Worm (Caenorhabditis elegans) whole organism, L4 larva: ENCODE measurements around the gene hlh-6.

Experiments used
- D1046.2 ChIP-seq: fragments of 200-800 bp; sonication (Bioruptor generic); IDR thresholded peaks from 2 replicates; pipeline ENCODE4 v1.3.6; 2022; ENCODE audit warnings: missing genetic modification characterization, missing compliant biosample characterization
- F26F4.8 ChIP-seq: fragments of 200-800 bp; sonication (Bioruptor generic); conservative IDR thresholded peaks from 2 replicates; pipeline ENCODE4 v1.3.6; 2022; ENCODE audit warnings: missing genetic modification characterization, missing compliant biosample characterization
- F44E2.7 ChIP-seq: fragments of 200-800 bp; sonication (Bioruptor generic); IDR thresholded peaks from 2 replicates; pipeline ENCODE4 v2.1.2; 2022; ENCODE audit warnings: missing genetic modification characterization, missing compliant biosample characterization
- F49E8.2 ChIP-seq: sonication (generic microtip); optimal IDR thresholded peaks from 2 replicates; lab custom pipeline; 2016; ENCODE audit warnings: missing compliant biosample characterization, mild to moderate bottlenecking, missing genetic modification characterization, borderline replicate concordance
- T20F7.1 ChIP-seq: fragments of 200-800 bp; sonication (Bioruptor generic); optimal IDR thresholded peaks from 2 replicates; lab custom pipeline; 2018; ENCODE audit warnings: mild to moderate bottlenecking, missing genetic modification characterization, missing compliant biosample characterization
- T26A8.4 ChIP-seq: fragments of 200-800 bp; sonication (Bioruptor generic); IDR thresholded peaks from 2 replicates; pipeline ENCODE4 v1.3.6; 2022; ENCODE audit warnings: missing genetic modification characterization, missing compliant biosample characterization
- Y105C5A.15 ChIP-seq: fragments of 200-800 bp; sonication (Bioruptor generic); IDR thresholded peaks from 2 replicates; pipeline ENCODE4 v1.3.6; 2022; ENCODE audit warnings: missing genetic modification characterization, missing compliant biosample characterization
- ZK546.5 ChIP-seq, 2 experiments: sonication (generic microtip); optimal IDR thresholded peaks; 2 replicates each; lab custom pipeline; 2017; ENCODE audit warnings: missing biosample characterization in 2 of 2, missing genetic modification characterization in 2 of 2
- aha-1 ChIP-seq: fragments of 150-350 bp; peaks from one replicate; lab custom pipeline; 2014; ENCODE audit warnings: missing biosample characterization, missing genetic modification characterization
- aly-2 ChIP-seq: sonication (generic microtip); optimal IDR thresholded peaks from 2 replicates; lab custom pipeline; 2018; ENCODE audit warnings: missing biosample characterization, missing genetic modification characterization
- ama-1 ChIP-seq: fragments of 150-350 bp; optimal IDR thresholded peaks from 2 replicates; lab custom pipeline; 2014; ENCODE audit warnings: inconsistent platforms, mixed read lengths
- arid-1 ChIP-seq: fragments of 200-800 bp; sonication (Bioruptor generic); conservative IDR thresholded peaks from 2 replicates; pipeline ENCODE4 v1.3.6; 2022; ENCODE audit warnings: missing genetic modification reagents, missing genetic modification characterization, missing compliant biosample characterization
- ceh-32 ChIP-seq: sonication (generic microtip); optimal IDR thresholded peaks from 2 replicates; lab custom pipeline; 2016; ENCODE audit warnings: mild to moderate bottlenecking, missing genetic modification characterization, missing compliant biosample characterization; ENCODE audit not compliant: poor library complexity
- ceh-44 ChIP-seq: fragments of 200-800 bp; sonication (Bioruptor generic); IDR thresholded peaks from 2 replicates; pipeline ENCODE4 v1.3.6; 2022; ENCODE audit warnings: missing genetic modification reagents, missing genetic modification characterization, missing compliant biosample characterization
- ceh-62 ChIP-seq: sonication (generic microtip); optimal IDR thresholded peaks from 2 replicates; lab custom pipeline; 2017; ENCODE audit warnings: missing biosample characterization, missing genetic modification characterization
- cey-2 ChIP-seq: sonication (generic microtip); optimal IDR thresholded peaks from 3 replicates; lab custom pipeline; 2017; ENCODE audit warnings: missing genetic modification characterization, mild to moderate bottlenecking, missing compliant biosample characterization, antibody characterized with exemption, borderline replicate concordance; ENCODE audit not compliant: insufficient read depth
- daf-12 ChIP-seq: fragments of 150-350 bp; optimal IDR thresholded peaks from 2 replicates; lab custom pipeline; 2014; ENCODE audit warnings: missing biosample characterization, missing genetic modification reagents, missing genetic modification characterization
- daf-16 ChIP-seq, 3 experiments: sonication (generic microtip); optimal IDR thresholded peaks; 2 replicates each; lab custom pipeline; 2016 to 2017; ENCODE audit warnings: missing genetic modification characterization in 3 of 3, missing genetic modification reagents in 3 of 3, mild to moderate bottlenecking in 2 of 3, missing compliant biosample characterization in 2 of 3, missing biosample characterization in 1 of 3, moderate library complexity in 1 of 3
- daf-19 ChIP-seq: fragments of 200-800 bp; sonication (Bioruptor generic); conservative IDR thresholded peaks from 2 replicates; pipeline ENCODE4 v1.3.6; 2022; ENCODE audit warnings: missing genetic modification characterization, missing compliant biosample characterization
- daf-8 ChIP-seq: fragments of 200-800 bp; sonication (Bioruptor generic); IDR thresholded peaks from 2 replicates; pipeline ENCODE4 v1.3.6; 2022; ENCODE audit warnings: missing genetic modification characterization, missing compliant biosample characterization
- dmd-6 ChIP-seq: fragments of 200-800 bp; sonication (Bioruptor generic); IDR thresholded peaks from 2 replicates; pipeline ENCODE4 v1.3.6; 2022; ENCODE audit warnings: missing genetic modification reagents, missing genetic modification characterization, missing compliant biosample characterization
- fos-1 ChIP-seq: fragments of 150-350 bp; optimal IDR thresholded peaks from 2 replicates; lab custom pipeline; 2014; ENCODE audit warnings: missing biosample characterization, missing genetic modification characterization
- gei-8 ChIP-seq: fragments of 200-800 bp; sonication (Bioruptor generic); optimal IDR thresholded peaks from 2 replicates; lab custom pipeline; 2018; ENCODE audit warnings: mild to moderate bottlenecking, missing genetic modification characterization, missing compliant biosample characterization
- hif-1 ChIP-seq, 2 experiments: sonication (generic microtip); optimal IDR thresholded peaks; 2 replicates each; lab custom pipeline; 2016 to 2017; ENCODE audit warnings: missing compliant biosample characterization in 2 of 2, missing genetic modification characterization in 2 of 2, missing genetic modification reagents in 2 of 2, missing genotype in 2 of 2, mild to moderate bottlenecking in 1 of 2
- hlh-11 ChIP-seq: fragments of 200-800 bp; sonication (Bioruptor generic); optimal IDR thresholded peaks from 2 replicates; lab custom pipeline; 2018; ENCODE audit warnings: mild to moderate bottlenecking, missing genetic modification characterization, missing compliant biosample characterization
- hlh-30 ChIP-seq: sonication (generic microtip); optimal IDR thresholded peaks from 2 replicates; lab custom pipeline; 2017; ENCODE audit warnings: antibody characterized with exemption, mild to moderate bottlenecking, missing genetic modification characterization, missing compliant biosample characterization; ENCODE audit not compliant: insufficient read depth
- jun-1 ChIP-seq: fragments of 150-350 bp; optimal IDR thresholded peaks from 2 replicates; lab custom pipeline; 2014; ENCODE audit warnings: missing biosample characterization, missing genetic modification reagents, missing genetic modification characterization
- lim-7 ChIP-seq: fragments of 200-800 bp; sonication (Bioruptor generic); IDR thresholded peaks from 2 replicates; pipeline ENCODE4 v1.3.6; 2022; ENCODE audit warnings: missing genetic modification characterization, missing compliant biosample characterization
- lin-1 ChIP-seq: fragments of 200-800 bp; sonication (Bioruptor generic); IDR thresholded peaks from 2 replicates; pipeline ENCODE4 v1.3.6; 2022; ENCODE audit warnings: missing genetic modification reagents, missing genetic modification characterization, missing compliant biosample characterization
- lin-29 ChIP-seq: fragments of 200-800 bp; sonication (Bioruptor generic); IDR thresholded peaks from 2 replicates; pipeline ENCODE4 v1.3.6; 2022; ENCODE audit warnings: missing genetic modification reagents, missing genetic modification characterization, missing compliant biosample characterization
- lin-38 ChIP-seq: fragments of 200-800 bp; sonication (Bioruptor generic); IDR thresholded peaks from 2 replicates; pipeline ENCODE4 v1.3.6; 2022; ENCODE audit warnings: missing genetic modification reagents, missing genetic modification characterization, missing compliant biosample characterization
- mdl-1 ChIP-seq, 2 experiments: fragments of 150-350 bp in 1 of 2; sonication (generic microtip) in 1 of 2; optimal IDR thresholded peaks; 2 replicates each; lab custom pipeline; 2014 to 2017; ENCODE audit warnings: missing biosample characterization in 2 of 2, missing genetic modification characterization in 2 of 2
- mes-2 ChIP-seq: sonication (generic microtip); optimal IDR thresholded peaks from 2 replicates; lab custom pipeline; 2016; ENCODE audit warnings: missing genotype, mild to moderate bottlenecking, missing genetic modification characterization, missing compliant biosample characterization; ENCODE audit not compliant: poor library complexity, severe bottlenecking
- mxl-3 ChIP-seq: fragments of 200-800 bp; sonication (Bioruptor generic); optimal IDR thresholded peaks from 2 replicates; lab custom pipeline; 2018; ENCODE audit warnings: mild to moderate bottlenecking, missing genetic modification characterization, missing compliant biosample characterization
- nhr-10 ChIP-seq: fragments of 150-350 bp; optimal IDR thresholded peaks from 2 replicates; lab custom pipeline; 2014; ENCODE audit warnings: missing biosample characterization, missing genetic modification characterization
- nhr-102 ChIP-seq: sonication (generic microtip); optimal IDR thresholded peaks from 2 replicates; lab custom pipeline; 2016; ENCODE audit warnings: mild to moderate bottlenecking, missing genetic modification characterization, moderate library complexity, missing compliant biosample characterization
- nhr-11 ChIP-seq: fragments of 150-350 bp; optimal IDR thresholded peaks from 2 replicates; lab custom pipeline; 2014; ENCODE audit warnings: missing biosample characterization, missing genetic modification characterization
- nhr-237 ChIP-seq: sonication (generic microtip); optimal IDR thresholded peaks from 2 replicates; lab custom pipeline; 2017; ENCODE audit warnings: missing biosample characterization, missing genetic modification characterization
- nhr-28 ChIP-seq: fragments of 150-350 bp; optimal IDR thresholded peaks from 2 replicates; lab custom pipeline; 2014; ENCODE audit warnings: missing biosample characterization, missing genetic modification characterization
- php-3 ChIP-seq: fragments of 200-800 bp; sonication (Bioruptor generic); IDR thresholded peaks from 2 replicates; pipeline ENCODE4 v1.3.6; 2022; ENCODE audit warnings: missing genetic modification reagents, missing genetic modification characterization, missing compliant biosample characterization
- pqm-1 ChIP-seq: sonication (generic microtip); optimal IDR thresholded peaks from 2 replicates; lab custom pipeline; 2017; ENCODE audit warnings: missing biosample characterization, missing genetic modification characterization
- rbr-2 ChIP-seq: sonication (generic microtip); optimal IDR thresholded peaks from 2 replicates; lab custom pipeline; 2016; ENCODE audit warnings: missing genotype, missing genetic modification characterization, missing compliant biosample characterization
- set-16 ChIP-seq: fragments of 200-800 bp; sonication (Bioruptor generic); IDR thresholded peaks from 2 replicates; pipeline ENCODE4 v1.3.6; 2022; ENCODE audit warnings: missing genetic modification reagents, missing genetic modification characterization, missing compliant biosample characterization
- snpc-1.2 ChIP-seq: fragments of 200-800 bp; sonication (Bioruptor generic); IDR thresholded peaks from 2 replicates; pipeline ENCODE4 v1.3.6; 2022; ENCODE audit warnings: missing genetic modification reagents, missing genetic modification characterization, missing compliant biosample characterization
- snpc-4 ChIP-seq: fragments of 150-350 bp; optimal IDR thresholded peaks from 2 replicates; lab custom pipeline; 2014; ENCODE audit warnings: missing biosample characterization, missing genetic modification characterization
- spr-1 ChIP-seq: sonication (generic microtip); optimal IDR thresholded peaks from 2 replicates; lab custom pipeline; 2016; ENCODE audit warnings: mild to moderate bottlenecking, missing genetic modification characterization, missing compliant biosample characterization
- spr-3 ChIP-seq: fragments of 200-800 bp; sonication (Bioruptor generic); optimal IDR thresholded peaks from 2 replicates; lab custom pipeline; 2018; ENCODE audit warnings: mild to moderate bottlenecking, missing genetic modification characterization, missing compliant biosample characterization
- unc-62 ChIP-seq, 3 experiments: fragments of 150-350 bp in 1 of 3; sonication (generic microtip); optimal IDR thresholded peaks in 2 of 3; peaks in 1 of 3; 1 replicate in 1 of 3; 2 replicates in 2 of 3; lab custom pipeline; 2014 to 2017; ENCODE audit warnings: missing biosample characterization in 3 of 3, missing genetic modification characterization in 3 of 3, missing genetic modification reagents in 3 of 3, missing genotype in 1 of 3
- vab-7 ChIP-seq: fragments of 200-800 bp; sonication (Bioruptor generic); IDR thresholded peaks from 2 replicates; pipeline ENCODE4 v1.3.6; 2022; ENCODE audit warnings: missing genetic modification reagents, missing genetic modification characterization, missing compliant biosample characterization
- zag-1 ChIP-seq: fragments of 150-350 bp; optimal IDR thresholded peaks from 2 replicates; lab custom pipeline; 2014; ENCODE audit warnings: missing biosample characterization, missing genetic modification characterization
- zip-2 ChIP-seq: fragments of 150-350 bp; optimal IDR thresholded peaks from 2 replicates; lab custom pipeline; 2014; ENCODE audit warnings: missing biosample characterization, missing genetic modification characterization

Gene hlh-6

ce11 chrII:9606485-9607036 lies 8.1 kb downstream of the hlh-6 start:
- TF ChIP-seq set-16 = no peak
- peak; percentile 36 for TF ChIP-seq hlh-30 (tag; lab: Kevin White, UChicago)
- TF ChIP-seq nhr-11 (tag; lab: Kevin White, UChicago) = peak; percentile 59
- TF ChIP-seq jun-1 (tag; lab: Kevin White, UChicago) = no peak
- no peak for TF ChIP-seq snpc-4
- no peak for TF ChIP-seq unc-62 (GFP tag; optimal IDR thresholded peaks at IDR 0.05 in 1 of 2; lab: Kevin White, UChicago)
- no peak for TF ChIP-seq unc-62 (tag; optimal IDR thresholded peaks at IDR 0.05; lab: Kevin White, UChicago)
- no peak for TF ChIP-seq php-3
- no peak for TF ChIP-seq nhr-237 (tag; lab: Kevin White, UChicago)
- no peak for TF ChIP-seq ceh-62 (tag; lab: Kevin White, UChicago)
- TF ChIP-seq lim-7 (GFP tag; lab: Robert Waterston, UW) = no peak
- TF ChIP-seq arid-1 (GFP tag; lab: Robert Waterston, UW) = no peak
- no peak for TF ChIP-seq F26F4.8 (GFP tag; lab: Robert Waterston, UW)
- TF ChIP-seq lin-29 (GFP tag; lab: Robert Waterston, UW) = no peak
- no peak for TF ChIP-seq pqm-1 (tag; lab: Kevin White, UChicago)
- no peak for TF ChIP-seq mes-2 (tag; lab: Kevin White, UChicago)
- TF ChIP-seq spr-1 (tag; lab: Kevin White, UChicago) = no peak
- no peak for TF ChIP-seq Y105C5A.15
- TF ChIP-seq vab-7 (GFP tag; lab: Robert Waterston, UW) = no peak
- no peak for TF ChIP-seq ZK546.5 (tag; optimal IDR thresholded peaks at IDR 0.05; lab: Kevin White, UChicago)
- TF ChIP-seq dmd-6 (GFP tag; lab: Robert Waterston, UW) = peak; percentile 36
- TF ChIP-seq daf-16 (GFP tag; optimal IDR thresholded peaks at IDR 0.05; lab: Kevin White, UChicago) = no peak
- TF ChIP-seq daf-16 (tag; optimal IDR thresholded peaks at IDR 0.05; lab: Kevin White, UChicago) = peak; percentile 63
- no peak for TF ChIP-seq rbr-2 (tag; lab: Kevin White, UChicago)
- peak; percentile 94 for TF ChIP-seq aha-1 (tag; lab: Kevin White, UChicago)
- TF ChIP-seq hlh-11 (tag; lab: Kevin White, UChicago) = peak; percentile 38
- no peak for TF ChIP-seq nhr-102 (tag; lab: Kevin White, UChicago)
- TF ChIP-seq mdl-1 (tag; optimal IDR thresholded peaks at IDR 0.05; lab: Kevin White, UChicago) = peak in 1 of 2 experiments; percentile 77
- TF ChIP-seq ceh-44 (GFP tag; lab: Robert Waterston, UW) = no peak
- TF ChIP-seq aly-2 (tag; lab: Kevin White, UChicago) = no peak
- TF ChIP-seq gei-8 (GFP tag; lab: Kevin White, UChicago) = no peak
- TF ChIP-seq fos-1 (tag; lab: Kevin White, UChicago) = no peak
- no peak for TF ChIP-seq cey-2 (tag; lab: Kevin White, UChicago)
- TF ChIP-seq mxl-3 = no peak
- no peak for TF ChIP-seq daf-12 (tag; lab: Kevin White, UChicago)
- TF ChIP-seq hif-1 (tag; optimal IDR thresholded peaks at IDR 0.05; lab: Kevin White, UChicago) = peak; percentile 57 to 97
- no peak for TF ChIP-seq ceh-32 (tag; lab: Kevin White, UChicago)
- no peak for TF ChIP-seq D1046.2
- TF ChIP-seq zip-2 (tag; lab: Kevin White, UChicago) = no peak
- no peak for TF ChIP-seq lin-38 (GFP tag; lab: Robert Waterston, UW)
- no peak for TF ChIP-seq lin-1
- no peak for TF ChIP-seq zag-1 (tag; lab: Kevin White, UChicago)
- no peak for TF ChIP-seq nhr-28 (tag; lab: Kevin White, UChicago)
- TF ChIP-seq ama-1 (lab: Kevin White, UChicago) = no peak
- TF ChIP-seq nhr-10 (tag; lab: Kevin White, UChicago) = no peak
- peak; percentile 2 for TF ChIP-seq T20F7.1 (GFP tag; lab: Kevin White, UChicago)
- TF ChIP-seq spr-3 = no peak
- no peak for TF ChIP-seq snpc-1.2
- no peak for TF ChIP-seq daf-19 (GFP tag; lab: Robert Waterston, UW)
- TF ChIP-seq T26A8.4 (GFP tag; lab: Robert Waterston, UW) = no peak
- TF ChIP-seq F44E2.7 = no peak
- TF ChIP-seq F49E8.2 (tag; lab: Kevin White, UChicago) = no peak
- no peak for TF ChIP-seq daf-8 (GFP tag; lab: Robert Waterston, UW)
